Worm (Caenorhabditis elegans): Measurements from ENCODE around the gene C49F5.3.

DNA sequence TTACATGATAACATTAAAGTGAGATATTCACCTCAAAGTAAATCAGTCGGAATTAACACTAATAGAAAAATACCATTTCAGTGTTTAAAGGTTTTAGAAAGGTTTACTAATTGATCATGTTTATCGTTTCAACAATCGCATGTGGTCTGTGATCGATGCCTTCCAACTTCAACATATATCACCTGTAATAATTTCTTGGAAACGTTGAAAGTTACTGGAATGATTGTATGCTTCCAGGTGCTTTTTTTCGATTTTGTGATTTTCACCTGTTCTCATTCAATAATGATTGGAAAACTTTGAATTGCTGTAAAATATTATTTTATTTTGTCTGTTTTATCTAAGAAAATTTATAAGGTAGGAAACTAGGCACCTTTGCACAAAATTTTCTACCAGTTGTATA is 39.1 kb upstream of the C49F5.3 start:
- TF ChIP-seq B0336.3 (GFP tag; IDR thresholded peaks at IDR 0.05) (no peak), sptf-2 (GFP tag; optimal IDR thresholded peaks at IDR 0.05) (no peak), ztf-26 (tag; optimal IDR thresholded peaks at IDR 0.05) (no peak)
